Fruit fly (Drosophila melanogaster): ENCODE data around the gene maca.

Gene maca

DNA sequence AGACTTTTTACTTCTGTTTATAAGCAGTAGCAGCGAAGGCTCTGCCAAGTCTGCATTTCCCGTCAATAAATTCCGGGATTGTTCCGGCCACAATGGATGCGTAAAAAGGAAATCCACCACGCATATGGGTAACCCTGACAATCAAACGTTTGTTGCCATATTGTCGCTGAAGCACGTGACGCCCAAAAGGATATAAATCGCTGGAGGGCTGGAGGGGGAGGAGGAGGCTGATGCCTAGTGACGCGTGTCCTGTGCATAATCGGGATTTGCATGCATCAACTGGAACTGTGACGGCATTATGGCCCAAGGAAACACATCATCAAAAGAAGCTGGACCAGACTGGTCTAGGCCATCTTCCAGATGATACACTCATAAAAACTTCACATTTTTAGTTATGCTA is 18.8 kb downstream of the maca start:
- TF ChIP-seq h (GFP tag; optimal IDR thresholded peaks at IDR 0.05): no peak
- no peak for TF ChIP-seq br (GFP tag; optimal IDR thresholded peaks at IDR 0.05)
- TF ChIP-seq psq (GFP tag; optimal IDR thresholded peaks at IDR 0.05): no peak
- no peak for TF ChIP-seq ey (GFP tag; optimal IDR thresholded peaks at IDR 0.05)
- no peak for TF ChIP-seq lola (GFP tag; optimal IDR thresholded peaks at IDR 0.05)

DNA sequence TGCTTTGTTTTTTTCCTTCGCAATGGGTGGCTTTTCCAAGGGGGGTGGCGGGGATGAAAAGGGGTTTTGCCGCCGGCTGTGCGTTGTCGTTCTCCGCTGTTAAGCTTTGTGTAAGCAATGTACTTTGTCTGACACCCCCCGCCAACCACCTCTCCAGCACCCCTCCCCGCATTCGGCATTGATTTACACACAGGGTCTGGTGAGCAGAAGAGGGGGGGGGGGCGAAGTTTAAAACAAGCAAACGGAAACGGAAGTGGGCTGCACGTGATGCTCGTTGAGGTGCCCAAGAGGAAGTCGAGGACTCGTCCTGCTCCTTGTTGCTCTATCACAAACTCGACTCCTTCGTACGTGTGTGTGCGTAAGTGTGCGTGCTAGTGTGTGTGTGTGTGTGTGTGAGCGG is 22.7 kb downstream of the maca start:
- TF ChIP-seq HLH106 (tag; optimal IDR thresholded peaks at IDR 0.05) (no peak), sv (GFP tag; optimal IDR thresholded peaks at IDR 0.05) (no peak)

DNA sequence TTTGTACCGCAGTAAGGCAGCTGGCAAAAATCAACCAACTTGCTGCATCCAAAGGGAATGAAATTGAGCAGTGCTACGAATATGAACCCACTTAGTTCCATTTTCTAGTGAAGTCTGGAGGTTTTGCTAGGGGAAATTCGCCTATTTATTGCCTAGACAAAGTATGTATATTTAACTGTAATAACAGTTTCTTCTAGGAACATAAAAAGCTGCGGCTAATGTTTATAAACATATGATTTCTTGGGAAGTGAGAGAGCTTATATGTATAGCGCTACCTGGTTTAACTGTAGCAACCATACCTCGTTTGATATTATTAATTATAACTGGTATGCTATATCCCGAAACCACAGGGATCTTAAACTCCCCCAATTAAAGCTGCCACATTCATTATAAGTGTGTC is 37.0 kb downstream of the maca start, which contains the start of gene CG31296:
Gene CG31296 (minus strand): TSS at position 101 of the 400 bp plus-strand sequence.
- no peak for TF ChIP-seq dsf (GFP tag; optimal IDR thresholded peaks at IDR 0.05; ENCODE audit: borderline replicate concordance)
- no peak for TF ChIP-seq rgr (GFP tag; optimal IDR thresholded peaks at IDR 0.05)
- no peak for TF ChIP-seq h (GFP tag; optimal IDR thresholded peaks at IDR 0.05)
- no peak for TF ChIP-seq brk (GFP tag; optimal IDR thresholded peaks at IDR 0.05)
- TF ChIP-seq Dfd (GFP tag; optimal IDR thresholded peaks at IDR 0.05): no peak
- TF ChIP-seq sage (GFP tag; optimal IDR thresholded peaks at IDR 0.05): no peak
- TF ChIP-seq sv (GFP tag; optimal IDR thresholded peaks at IDR 0.05): no peak
- TF ChIP-seq CrebA (GFP tag; optimal IDR thresholded peaks at IDR 0.05; ENCODE audit: borderline replicate concordance): no peak
- TF ChIP-seq jim (GFP tag; optimal IDR thresholded peaks at IDR 0.05): no peak
- no peak for TF ChIP-seq fru (GFP tag; optimal IDR thresholded peaks at IDR 0.05)
- TF ChIP-seq N (GFP tag; optimal IDR thresholded peaks at IDR 0.05): no peak
- no peak for TF ChIP-seq tai (GFP tag; optimal IDR thresholded peaks at IDR 0.05)
- TF ChIP-seq lola (GFP tag; optimal IDR thresholded peaks at IDR 0.05): no peak
- no peak for TF ChIP-seq foxo (GFP tag; optimal IDR thresholded peaks at IDR 0.05)

DNA sequence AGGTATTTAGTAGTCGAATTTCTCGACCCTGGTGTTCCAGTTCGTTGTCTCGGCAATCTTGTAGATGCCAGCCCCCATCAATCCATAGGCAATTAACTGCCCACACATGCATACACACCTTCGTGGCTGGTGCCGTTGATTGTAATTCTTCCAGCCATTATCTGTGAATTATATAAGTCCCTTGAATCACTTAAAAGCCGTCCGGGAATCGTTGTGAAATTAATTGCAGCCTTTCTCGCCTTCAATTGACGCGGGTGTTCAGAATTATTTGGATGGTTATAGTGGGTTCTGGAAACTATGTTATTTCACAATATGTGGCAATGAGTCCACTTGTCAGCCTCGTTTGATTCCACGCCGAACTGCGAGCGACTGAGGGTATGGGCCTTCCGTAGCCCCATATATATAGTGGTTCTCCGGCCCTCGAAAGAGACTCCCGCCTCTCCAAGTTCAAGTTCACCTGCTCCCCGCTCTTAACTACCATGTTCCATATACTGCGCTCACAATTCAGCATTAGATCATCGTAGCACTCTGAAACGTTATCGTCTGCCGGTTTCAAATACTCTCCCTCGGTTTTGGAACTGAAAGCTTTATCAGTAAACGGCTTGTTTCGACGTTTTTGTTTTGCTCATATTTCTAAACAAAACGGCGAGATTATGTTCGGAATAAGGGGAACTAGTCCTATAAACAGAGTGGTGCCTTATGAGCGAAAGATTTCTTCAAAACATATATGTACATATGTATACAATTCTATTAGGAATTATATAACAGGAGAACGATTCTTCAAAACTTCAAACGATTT is 42.7 kb downstream of the maca start, which contains the start of gene AOX1:
Gene AOX1 (minus strand): TSS at position 375 of the 799 bp plus-strand sequence.
- TF ChIP-seq Sp1 (GFP tag; optimal IDR thresholded peaks at IDR 0.05): no peak
- TF ChIP-seq Myc (optimal IDR thresholded peaks at IDR 0.05): no peak
- TF ChIP-seq Dif (GFP tag; optimal IDR thresholded peaks at IDR 0.05; ENCODE audit: partially characterized antibody): peak; percentile 62
- no peak for TF ChIP-seq Hr83 (GFP tag; optimal IDR thresholded peaks at IDR 0.05; ENCODE audit: poor library complexity, severe bottlenecking)

DNA sequence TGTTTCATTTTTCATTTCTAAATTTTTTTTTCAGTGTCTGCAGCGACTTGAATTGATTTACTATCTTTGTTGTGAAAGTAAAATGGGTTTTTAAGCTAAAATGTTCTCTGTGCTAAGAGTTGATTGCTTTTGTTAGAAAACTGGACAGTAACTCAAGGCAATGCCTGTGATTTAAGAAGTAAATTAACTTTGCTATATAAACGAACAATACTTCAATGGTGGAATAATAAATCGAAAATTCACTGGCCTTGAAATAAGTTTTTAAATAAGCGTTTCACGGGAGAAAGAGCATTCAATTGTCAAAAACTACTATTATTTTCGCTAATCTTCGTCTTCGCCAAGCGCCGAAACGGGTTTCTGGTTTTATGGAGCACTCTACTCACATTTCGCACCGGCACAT is 46.5 kb downstream of the maca start:
- TF ChIP-seq fru (GFP tag; optimal IDR thresholded peaks at IDR 0.05) (peak; percentile 6), ey (GFP tag; optimal IDR thresholded peaks at IDR 0.05) (peak; percentile 16), rgr (GFP tag; optimal IDR thresholded peaks at IDR 0.05) (peak; percentile 2), foxo (GFP tag; optimal IDR thresholded peaks at IDR 0.05) (peak in 1 of 2 experiments; percentile 22), pan (optimal IDR thresholded peaks at IDR 0.05) (no peak)

DNA sequence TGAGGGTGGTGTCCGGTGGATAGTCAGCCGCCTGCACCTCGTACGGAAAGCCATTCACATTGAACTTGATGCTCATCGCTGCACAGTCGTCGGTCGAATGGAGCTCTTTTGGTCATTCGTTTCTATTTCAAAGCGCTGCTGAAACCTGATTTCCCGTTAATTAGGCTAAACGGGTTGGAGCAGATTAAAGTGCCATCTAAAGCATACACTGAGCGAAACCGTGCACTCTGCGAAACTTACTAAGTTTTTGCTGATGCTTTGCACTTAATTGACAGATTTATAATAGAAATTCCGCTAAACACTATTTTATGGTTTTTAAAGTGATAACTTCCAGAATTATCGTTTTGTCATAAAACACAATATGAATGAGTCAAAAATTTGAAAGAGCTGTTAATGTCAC is 47.9 kb downstream of the maca start, which contains the start of gene AOX2:
Gene AOX2 (minus strand): TSS at position 101 of the 400 bp plus-strand sequence.
- TF ChIP-seq Abd-B (GFP tag; optimal IDR thresholded peaks at IDR 0.05) (no peak), jim (GFP tag; optimal IDR thresholded peaks at IDR 0.05) (no peak), Hr78 (GFP tag; optimal IDR thresholded peaks at IDR 0.05) (no peak)
